Worm (Caenorhabditis elegans): Measurements from ENCODE around the gene clec-35.

Gene clec-35

DNA sequence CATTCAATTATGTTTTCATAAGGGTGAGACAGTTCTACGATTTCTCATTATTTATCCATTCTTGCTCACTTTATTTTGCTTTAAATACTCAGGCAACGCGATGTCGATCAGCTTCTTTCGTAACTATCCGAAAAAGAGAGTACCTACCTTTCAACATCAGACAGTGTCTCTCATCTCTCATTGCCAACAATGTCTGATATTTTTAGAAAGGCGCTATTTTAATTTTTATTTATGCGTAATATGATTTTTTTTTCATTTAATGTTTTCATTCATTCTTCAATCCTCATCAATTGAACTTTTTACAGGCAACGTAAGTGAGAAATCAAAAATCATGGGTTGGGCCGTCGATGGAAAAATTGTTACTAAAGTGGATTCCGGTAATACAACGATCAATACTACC, 30.9 kb upstream of the clec-35 start, which contains the start of gene F09C6.13:
Gene F09C6.13 (plus strand): TSS at position 301 of the 400 bp plus-strand sequence.
- TF ChIP-seq unc-86 (tag; optimal IDR thresholded peaks at IDR 0.05) (no peak), rnt-1 (tag; optimal IDR thresholded peaks at IDR 0.05) (no peak), ets-4 (tag; optimal IDR thresholded peaks at IDR 0.05) (no peak), hlh-6 (tag; optimal IDR thresholded peaks at IDR 0.05) (no peak), ceh-24 (tag; optimal IDR thresholded peaks at IDR 0.05) (no peak), ref-2 (tag; optimal IDR thresholded peaks at IDR 0.05) (no peak), sox-4 (tag; optimal IDR thresholded peaks at IDR 0.05) (no peak)

DNA sequence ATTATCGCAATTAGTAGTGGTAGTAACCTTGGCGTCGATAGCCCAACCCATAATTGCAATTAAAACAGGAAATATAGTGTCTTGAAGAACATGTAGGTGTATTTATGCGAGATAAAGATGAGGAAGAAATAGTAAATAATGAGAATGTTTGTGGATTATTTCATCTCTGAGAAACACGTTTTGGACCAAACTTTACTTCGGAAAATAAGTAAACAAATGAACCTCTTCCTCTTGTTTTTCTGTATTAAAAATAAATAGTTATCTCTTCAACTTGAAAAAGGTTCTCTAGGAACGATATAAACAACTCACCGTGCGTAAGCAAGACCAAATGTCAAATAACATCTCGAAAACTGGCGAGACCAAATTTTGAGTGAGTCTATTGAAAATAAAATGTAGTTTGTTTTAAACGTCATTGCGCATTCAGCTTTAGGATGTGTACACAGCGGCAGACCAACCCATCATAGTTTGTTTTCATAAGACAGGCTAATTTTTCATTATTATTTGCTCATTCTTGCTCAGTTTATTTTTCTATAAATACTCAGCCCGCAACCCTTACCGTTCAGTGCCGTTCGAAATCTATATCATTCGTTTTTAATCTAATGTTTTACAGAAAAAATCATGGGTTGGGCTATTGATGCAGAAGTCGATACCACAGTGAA, 28.5 kb upstream of the clec-35 start, which contains the start of the genes F09C6.11 and F09C6.12:
Gene F09C6.11 (minus strand): TSS at position 51 of the 659 bp plus-strand sequence.
Gene F09C6.12 (plus strand): TSS at position 609 of the 659 bp plus-strand sequence.
- TF ChIP-seq hlh-6 (tag; optimal IDR thresholded peaks at IDR 0.05): no peak

DNA sequence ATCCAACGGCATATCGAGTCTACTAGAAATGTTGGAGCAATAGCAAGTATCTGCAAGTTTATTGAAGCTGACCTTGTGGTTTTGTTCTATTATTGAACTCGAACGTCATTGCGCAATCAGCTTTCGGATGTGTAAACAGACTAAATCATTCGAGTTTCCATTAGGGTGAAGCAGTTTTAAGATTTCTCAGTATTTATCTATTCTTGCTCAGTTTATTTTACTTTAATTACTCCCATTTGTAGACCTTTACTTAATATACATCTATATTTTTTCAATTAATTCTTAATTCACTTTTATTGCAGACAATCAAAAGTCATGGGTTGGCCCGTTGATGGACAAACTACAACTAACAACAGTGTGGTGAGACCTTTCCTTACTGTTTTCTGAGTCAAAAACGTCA, 26.8 kb upstream of the clec-35 start, which contains the start of gene F09C6.14:
Gene F09C6.14 (plus strand): TSS at position 301 of the 400 bp plus-strand sequence.
- TF ChIP-seq unc-55 (GFP tag; optimal IDR thresholded peaks at IDR 0.05): no peak

DNA sequence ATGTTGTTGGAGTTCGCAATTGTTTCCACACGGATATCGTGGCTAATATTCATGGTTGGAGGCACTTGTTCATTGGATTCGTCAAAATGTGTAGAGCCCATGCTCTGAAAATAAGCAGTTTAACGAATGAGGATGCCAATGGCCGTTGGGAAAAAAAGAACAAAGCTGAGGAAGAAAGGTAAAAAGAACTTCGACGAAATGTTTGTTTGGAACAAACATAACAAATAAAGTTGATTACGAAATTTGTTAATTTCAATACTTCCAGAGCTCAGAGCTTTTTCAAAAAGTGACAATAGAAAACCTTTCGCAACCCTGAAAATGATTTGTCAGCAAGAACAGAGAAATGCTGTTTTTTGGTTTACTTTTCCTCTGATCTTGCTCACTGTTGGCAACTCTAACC, 26.2 kb upstream of the clec-35 start, which contains the start of gene F09C6.3:
Gene F09C6.3 (minus strand): TSS at position 101 of the 400 bp plus-strand sequence.
- TF ChIP-seq ets-4 (tag; optimal IDR thresholded peaks at IDR 0.05): no peak
- TF ChIP-seq K02D7.2 (tag; optimal IDR thresholded peaks at IDR 0.05): no peak
- TF ChIP-seq dmd-4 (tag; optimal IDR thresholded peaks at IDR 0.05; ENCODE audit: borderline replicate concordance): no peak
- no peak for TF ChIP-seq pqm-1 (tag; optimal IDR thresholded peaks at IDR 0.05)
- TF ChIP-seq pha-4 (tag; optimal IDR thresholded peaks at IDR 0.05): no peak
- no peak for TF ChIP-seq ceh-22 (tag; optimal IDR thresholded peaks at IDR 0.05)
- TF ChIP-seq C38D4.7 (GFP tag; optimal IDR thresholded peaks at IDR 0.05): no peak
- TF ChIP-seq ceh-9 (tag; optimal IDR thresholded peaks at IDR 0.05): no peak
- TF ChIP-seq ceh-48 (tag; optimal IDR thresholded peaks at IDR 0.05): no peak
- no peak for TF ChIP-seq tbx-7 (tag; optimal IDR thresholded peaks at IDR 0.05)
- no peak for TF ChIP-seq sox-2 (GFP tag; IDR thresholded peaks at IDR 0.05)
- TF ChIP-seq sox-4 (tag; optimal IDR thresholded peaks at IDR 0.05): no peak

DNA sequence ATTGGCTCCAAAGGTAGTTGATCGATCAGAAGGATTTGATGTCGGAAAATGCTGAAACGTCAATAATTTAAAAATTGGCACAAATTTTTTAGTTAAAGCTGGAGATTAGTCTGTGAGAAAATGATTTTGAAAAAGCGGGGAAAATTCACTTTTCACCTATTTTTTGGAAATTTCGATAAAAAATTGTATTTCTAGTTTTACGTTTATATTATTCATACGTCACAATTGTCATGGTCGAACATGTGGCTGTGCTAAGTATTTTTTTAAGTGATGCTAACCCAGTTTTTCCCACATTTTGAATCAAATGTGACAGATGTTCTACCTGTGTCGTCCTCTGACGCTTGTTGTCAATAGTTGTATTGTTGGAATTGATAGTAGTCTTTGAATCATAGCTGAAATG, 25.7 kb upstream of the clec-35 start:
- no peak for TF ChIP-seq ceh-6 (GFP tag; optimal IDR thresholded peaks at IDR 0.05)
- TF ChIP-seq sox-2 (GFP tag; IDR thresholded peaks at IDR 0.05): no peak
- no peak for TF ChIP-seq pros-1 (tag; optimal IDR thresholded peaks at IDR 0.05)
- no peak for TF ChIP-seq pag-3 (tag; optimal IDR thresholded peaks at IDR 0.05; ENCODE audit: borderline replicate concordance)
- no peak for TF ChIP-seq che-1 (tag; optimal IDR thresholded peaks at IDR 0.05)
- TF ChIP-seq fax-1 (tag; optimal IDR thresholded peaks at IDR 0.05): no peak
- no peak for TF ChIP-seq rnt-1 (tag; optimal IDR thresholded peaks at IDR 0.05)
- TF ChIP-seq unc-42 (tag; optimal IDR thresholded peaks at IDR 0.05): no peak
- TF ChIP-seq pqm-1 (tag; optimal IDR thresholded peaks at IDR 0.05): no peak
- no peak for TF ChIP-seq pha-4 (tag; optimal IDR thresholded peaks at IDR 0.05)
- TF ChIP-seq nhr-11 (tag; optimal IDR thresholded peaks at IDR 0.05): no peak
- TF ChIP-seq pax-1 (tag; optimal IDR thresholded peaks at IDR 0.05): no peak
- no peak for TF ChIP-seq T23F11.4 (GFP tag; optimal IDR thresholded peaks at IDR 0.05)
- no peak for TF ChIP-seq tbx-2 (tag; optimal IDR thresholded peaks at IDR 0.05)

DNA sequence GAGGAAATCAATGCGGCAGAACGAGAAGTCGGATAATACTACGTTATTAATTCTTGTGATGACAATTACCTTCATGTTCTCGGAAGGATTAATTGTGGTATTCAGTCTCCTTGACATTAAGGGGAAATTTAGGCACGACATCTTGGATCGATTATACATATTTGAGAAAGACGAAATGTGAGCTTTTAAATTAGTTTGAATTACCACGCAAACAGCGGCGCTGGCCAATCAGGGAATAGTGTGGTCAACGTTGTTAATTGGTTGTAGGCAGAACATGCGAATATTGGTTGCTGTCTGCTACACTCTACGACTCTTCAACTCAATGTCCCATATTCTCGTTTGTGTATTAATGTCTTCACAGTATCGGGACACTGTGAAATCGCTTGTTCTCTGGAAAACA, 21.1 kb upstream of the clec-35 start, which contains the start of gene F49A5.10:
Gene F49A5.10 (plus strand): TSS at position 301 of the 400 bp plus-strand sequence.
- no peak for TF ChIP-seq pros-1 (tag; optimal IDR thresholded peaks at IDR 0.05)

DNA sequence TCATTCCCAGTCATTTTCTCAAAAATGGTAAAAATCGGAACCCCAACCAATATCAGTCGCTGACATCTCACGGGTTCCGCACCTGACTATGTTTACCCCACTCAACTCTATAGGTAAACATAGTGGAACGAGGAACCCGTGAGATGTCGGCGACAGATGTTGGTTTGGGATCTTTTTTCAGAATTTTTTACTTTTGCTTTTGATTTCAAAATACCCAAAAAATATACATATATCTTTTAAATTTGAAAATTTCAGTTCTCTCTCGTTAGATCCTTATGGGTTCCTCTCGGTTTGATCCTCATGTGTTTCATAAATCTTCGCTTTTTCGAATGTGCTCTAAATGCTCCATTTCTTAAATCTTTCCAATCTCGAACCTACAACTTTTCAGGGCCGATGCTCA, 19.8 kb upstream of the clec-35 start, which contains the start of gene srw-23:
Gene srw-23 (plus strand): TSS at position 301 of the 400 bp plus-strand sequence.
- TF ChIP-seq pha-2 (tag; optimal IDR thresholded peaks at IDR 0.05) (no peak), che-1 (tag; optimal IDR thresholded peaks at IDR 0.05) (no peak), ceh-22 (tag; optimal IDR thresholded peaks at IDR 0.05) (no peak), npax-4 (tag; optimal IDR thresholded peaks at IDR 0.05) (no peak), pros-1 (tag; optimal IDR thresholded peaks at IDR 0.05) (no peak), ceh-30 (tag; optimal IDR thresholded peaks at IDR 0.05) (no peak), rnt-1 (tag; optimal IDR thresholded peaks at IDR 0.05) (no peak), C38D4.7 (GFP tag; optimal IDR thresholded peaks at IDR 0.05) (no peak), fax-1 (tag; optimal IDR thresholded peaks at IDR 0.05) (no peak), ceh-48 (tag; optimal IDR thresholded peaks at IDR 0.05) (no peak), odd-2 (tag; optimal IDR thresholded peaks at IDR 0.05) (no peak), K02D7.2 (tag; optimal IDR thresholded peaks at IDR 0.05) (no peak), hlh-13 (GFP tag; optimal IDR thresholded peaks at IDR 0.05) (no peak), ceh-45 (GFP tag; IDR thresholded peaks at IDR 0.05) (no peak), sdc-2 (tag; optimal IDR thresholded peaks at IDR 0.05) (no peak), hlh-8 (tag; optimal IDR thresholded peaks at IDR 0.05) (no peak), mec-3 (tag; optimal IDR thresholded peaks at IDR 0.05; ENCODE audit: borderline replicate concordance) (no peak), unc-86 (tag; optimal IDR thresholded peaks at IDR 0.05) (no peak), syd-9 (tag; optimal IDR thresholded peaks at IDR 0.05) (no peak)
